Worm (Caenorhabditis elegans) whole organism, L1 larva: ENCODE measurements around the gene F01G10.10.

Source experiments
- elt-3 ChIP-seq, 6 experiments: fragments of 150-350 bp in 1 of 6; sonication (generic microtip); optimal IDR thresholded peaks; 2 replicates each; lab custom pipeline; 2017 to 2018; ENCODE audit warnings: missing biosample characterization in 6 of 6, missing genetic modification characterization in 6 of 6, inconsistent platforms in 1 of 6
- fos-1 ChIP-seq: fragments of 150-350 bp; optimal IDR thresholded peaks from 2 replicates; lab custom pipeline; 2014; ENCODE audit warnings: missing biosample characterization, missing genetic modification characterization
- jun-1 ChIP-seq: fragments of 150-350 bp; optimal IDR thresholded peaks from 2 replicates; lab custom pipeline; 2014; ENCODE audit warnings: missing biosample characterization, missing genetic modification reagents, missing genetic modification characterization
- mdl-1 ChIP-seq, 2 experiments: fragments of 150-350 bp; optimal IDR thresholded peaks; 2 replicates each; lab custom pipeline; 2014 to 2017; ENCODE audit warnings: missing biosample characterization in 2 of 2, missing genetic modification characterization in 2 of 2, inconsistent platforms in 1 of 2
- nhr-20 ChIP-seq: sonication (generic microtip); optimal IDR thresholded peaks from 2 replicates; lab custom pipeline; 2016; ENCODE audit warnings: mild to moderate bottlenecking, missing genetic modification characterization, missing compliant biosample characterization
- snu-23 ChIP-seq: sonication (generic microtip); optimal IDR thresholded peaks from 2 replicates; lab custom pipeline; 2016; ENCODE audit warnings: missing genetic modification characterization, missing compliant biosample characterization
- unc-62 ChIP-seq: fragments of 150-350 bp; optimal IDR thresholded peaks from 2 replicates; lab custom pipeline; 2014; ENCODE audit warnings: missing biosample characterization, missing genetic modification reagents, missing genetic modification characterization

DNA sequence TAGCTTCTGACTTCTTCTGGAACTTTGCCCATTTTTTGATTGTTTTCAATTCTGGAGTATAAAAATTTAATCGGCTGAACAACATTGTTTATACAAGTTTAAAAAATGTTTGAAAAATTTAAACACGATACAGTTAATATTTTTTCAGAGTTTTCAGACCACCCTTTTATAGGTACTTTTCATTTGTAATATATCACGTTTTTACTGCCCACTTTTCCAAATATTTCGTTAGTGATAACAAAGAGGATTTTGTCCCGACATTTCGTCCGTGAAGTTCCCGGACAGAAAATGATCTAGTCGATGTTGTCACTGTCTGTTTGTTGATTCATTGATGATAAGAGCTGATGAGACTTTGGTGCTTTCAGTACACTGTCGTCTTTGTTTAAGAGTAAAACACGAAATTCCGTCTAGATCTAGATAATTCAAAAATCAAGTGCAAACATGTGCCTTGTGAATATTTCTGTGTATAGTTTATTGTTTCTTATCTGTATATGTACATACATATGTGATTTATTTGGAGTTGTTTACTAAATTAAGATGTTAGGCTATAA is 10.6 kb upstream of the F01G10.10 start, which contains the start of gene ech-9:
- no peak for TF ChIP-seq jun-1 (tag; lab: Kevin White, UChicago)
- no peak for TF ChIP-seq elt-3 (tag; optimal IDR thresholded peaks at IDR 0.05; lab: Kevin White, UChicago)
- no peak for TF ChIP-seq nhr-20 (tag; lab: Kevin White, UChicago)
- TF ChIP-seq mdl-1 (tag; optimal IDR thresholded peaks at IDR 0.05; lab: Kevin White, UChicago) = no peak
- TF ChIP-seq unc-62 (GFP tag; lab: Kevin White, UChicago) = no peak
- TF ChIP-seq fos-1 (tag; lab: Kevin White, UChicago) = no peak
- TF ChIP-seq snu-23 (GFP tag; lab: Kevin White, UChicago) = no peak
